In genomic region chrV:10578938-10579337, ce11 we compare ENCODE assay signal across 4 worm cellular contexts.
TF ChIP-seq lines count a peak whose summit lies in the region.

Gene erh-1, minus strand, starts transcription at chrV:10579141.
Gene lpd-9, plus strand, starts transcription at chrV:10579305.

TF ChIP-seq in whole organism, L2 larva, 48 proteins besides CTCF, POLR2A, EP300 and RAD21 (continues in another document):
- TF ChIP-seq nhr-77 (tag; optimal IDR thresholded peaks at IDR 0.05; lab: Kevin White, UChicago) = no peak
- TF ChIP-seq aly-2 (tag; optimal IDR thresholded peaks at IDR 0.05; lab: Kevin White, UChicago) = no peak
- peak; percentile 61 for TF ChIP-seq nhr-21 (tag; optimal IDR thresholded peaks at IDR 0.05; lab: Kevin White, UChicago)
- peak; percentile 2 for TF ChIP-seq R02D3.7 (tag; optimal IDR thresholded peaks at IDR 0.05; lab: Kevin White, UChicago)
- peak; percentile 79 for TF ChIP-seq F13H6.1 (tag; optimal IDR thresholded peaks at IDR 0.05; lab: Kevin White, UChicago)
- TF ChIP-seq ztf-1 (GFP tag; conservative IDR thresholded peaks at IDR 0.05; lab: Robert Waterston, UW) = no peak
- TF ChIP-seq nhr-10 (tag; optimal IDR thresholded peaks at IDR 0.05; lab: Kevin White, UChicago) = peak; percentile 25
- TF ChIP-seq blmp-1 (tag; optimal IDR thresholded peaks at IDR 0.05; lab: Kevin White, UChicago; ENCODE audit: insufficient read depth) = peak; percentile 17
- TF ChIP-seq Y55F3AM.14 (GFP tag; optimal IDR thresholded peaks at IDR 0.05; lab: Kevin White, UChicago) = no peak
- peak; percentile 65 for TF ChIP-seq sma-3 (GFP tag; optimal IDR thresholded peaks at IDR 0.05; lab: Kevin White, UChicago)
- TF ChIP-seq nhr-6 (tag; optimal IDR thresholded peaks at IDR 0.05; lab: Kevin White, UChicago) = no peak
- TF ChIP-seq unc-39 (tag; optimal IDR thresholded peaks at IDR 0.05; lab: Kevin White, UChicago) = no peak
- TF ChIP-seq nhr-23 (tag; optimal IDR thresholded peaks at IDR 0.05; lab: Kevin White, UChicago) = no peak
- TF ChIP-seq lin-13 (GFP tag; optimal IDR thresholded peaks at IDR 0.05; lab: Kevin White, UChicago) = peak; percentile 50
- no peak for TF ChIP-seq dmd-4 (tag; optimal IDR thresholded peaks at IDR 0.05; lab: Kevin White, UChicago)
- TF ChIP-seq sem-4 (tag; optimal IDR thresholded peaks at IDR 0.05; lab: Kevin White, UChicago) = peak; percentile 25
- TF ChIP-seq snpc-4 (tag; optimal IDR thresholded peaks at IDR 0.05; lab: Kevin White, UChicago) = peak; percentile 49
- peak; percentile 59 for TF ChIP-seq crh-2 (tag; optimal IDR thresholded peaks at IDR 0.05; lab: Kevin White, UChicago)
- peak; percentile 85 for TF ChIP-seq gmeb-1 (tag; optimal IDR thresholded peaks at IDR 0.05; lab: Kevin White, UChicago)
- TF ChIP-seq lin-11 (tag; optimal IDR thresholded peaks at IDR 0.05; lab: Kevin White, UChicago) = peak; percentile 56
- TF ChIP-seq egl-27 (tag; optimal IDR thresholded peaks at IDR 0.05; lab: Kevin White, UChicago) = peak; percentile 79
- TF ChIP-seq unc-55 (GFP tag; optimal IDR thresholded peaks at IDR 0.05; lab: Kevin White, UChicago) = peak; percentile 89

TF ChIP-seq in whole organism, L4 larva, 104 proteins besides CTCF, POLR2A, EP300 and RAD21 (continues in another document):
- TF ChIP-seq dmd-6 (GFP tag; IDR thresholded peaks at IDR 0.05; lab: Robert Waterston, UW) = peak; percentile 73
- peak; percentile 66 for TF ChIP-seq nhr-48 (tag; optimal IDR thresholded peaks at IDR 0.05; lab: Kevin White, UChicago)
- peak; percentile 28; the same call in 1 of the 2 replicates for TF ChIP-seq ctbp-1 (GFP tag; IDR thresholded peaks at IDR 0.05; lab: Robert Waterston, UW)
- peak; percentile 66 for TF ChIP-seq duxl-1 (tag; optimal IDR thresholded peaks at IDR 0.05; lab: Kevin White, UChicago; ENCODE audit: poor library complexity)
- TF ChIP-seq unc-130 (GFP tag; optimal IDR thresholded peaks at IDR 0.05; lab: Kevin White, UChicago) = peak; percentile 19
- no peak for TF ChIP-seq madf-9 (GFP tag; conservative IDR thresholded peaks at IDR 0.05; lab: Robert Waterston, UW)
- TF ChIP-seq zfp-2 (tag; optimal IDR thresholded peaks at IDR 0.05; lab: Kevin White, UChicago) = peak; percentile 20
- TF ChIP-seq mes-2 (tag; optimal IDR thresholded peaks at IDR 0.05; lab: Kevin White, UChicago; ENCODE audit: poor library complexity, severe bottlenecking) = peak; percentile 85
- peak; percentile 74 for TF ChIP-seq T20F7.1 (GFP tag; optimal IDR thresholded peaks at IDR 0.05; lab: Kevin White, UChicago)
- peak; percentile 69 for TF ChIP-seq dve-1 (tag; optimal IDR thresholded peaks at IDR 0.05; lab: Kevin White, UChicago; ENCODE audit: insufficient read depth)
- TF ChIP-seq mxl-3 (GFP tag; optimal IDR thresholded peaks at IDR 0.05; lab: Kevin White, UChicago) = peak; percentile 26
- no peak for TF ChIP-seq ceh-32 (tag; optimal IDR thresholded peaks at IDR 0.05; lab: Kevin White, UChicago; ENCODE audit: poor library complexity)
- peak; percentile 52 for TF ChIP-seq spr-1 (tag; optimal IDR thresholded peaks at IDR 0.05; lab: Kevin White, UChicago)
- no peak for TF ChIP-seq nhr-76 (tag; optimal IDR thresholded peaks at IDR 0.05; lab: Kevin White, UChicago)
- TF ChIP-seq hlh-30 (tag; optimal IDR thresholded peaks at IDR 0.05; lab: Kevin White, UChicago; ENCODE audit: insufficient read depth) = peak; percentile 62
- no peak for TF ChIP-seq hif-1 (tag; optimal IDR thresholded peaks at IDR 0.05; lab: Kevin White, UChicago)
- TF ChIP-seq T26A8.4 (GFP tag; IDR thresholded peaks at IDR 0.05; lab: Robert Waterston, UW) = peak; percentile 82; the same call in 1 of the 2 replicates
- TF ChIP-seq tra-1 (GFP tag; IDR thresholded peaks at IDR 0.05; lab: Robert Waterston, UW) = peak; percentile 42; the same call in 1 of the 2 replicates
- peak; percentile 38 for TF ChIP-seq ztf-7 (tag; optimal IDR thresholded peaks at IDR 0.05; lab: Kevin White, UChicago)
- peak; percentile 76; the same call in 1 of the 2 replicates for TF ChIP-seq hmg-1.1 (GFP tag; IDR thresholded peaks at IDR 0.05; lab: Robert Waterston, UW)
- no peak for TF ChIP-seq lin-29 (GFP tag; IDR thresholded peaks at IDR 0.05; lab: Robert Waterston, UW)
- TF ChIP-seq vab-7 (GFP tag; IDR thresholded peaks at IDR 0.05; lab: Robert Waterston, UW) = no peak

TF ChIP-seq in whole organism, late embryonic, 69 proteins besides CTCF, POLR2A, EP300 and RAD21:
- no peak for TF ChIP-seq pha-2 (tag; optimal IDR thresholded peaks at IDR 0.05; lab: Kevin White, UChicago)
- TF ChIP-seq ceh-14 (tag; optimal IDR thresholded peaks at IDR 0.05; lab: Kevin White, UChicago) = peak; percentile 43
- TF ChIP-seq ref-2 (tag; optimal IDR thresholded peaks at IDR 0.05; lab: Kevin White, UChicago) = peak; percentile 25
- no peak for TF ChIP-seq lim-6 (tag; optimal IDR thresholded peaks at IDR 0.05; lab: Kevin White, UChicago)
- peak; percentile 68 for TF ChIP-seq elt-2 (tag; optimal IDR thresholded peaks at IDR 0.05; lab: Kevin White, UChicago)
- peak; percentile 8 for TF ChIP-seq zip-5 (tag; optimal IDR thresholded peaks at IDR 0.05; lab: Kevin White, UChicago)
- peak; percentile 26 for TF ChIP-seq che-1 (tag; optimal IDR thresholded peaks at IDR 0.05; lab: Kevin White, UChicago)
- TF ChIP-seq pax-1 (tag; optimal IDR thresholded peaks at IDR 0.05; lab: Kevin White, UChicago) = peak; percentile 12
- TF ChIP-seq unc-42 (tag; optimal IDR thresholded peaks at IDR 0.05; lab: Kevin White, UChicago) = peak; percentile 15
- peak; percentile 23 for TF ChIP-seq unc-86 (tag; optimal IDR thresholded peaks at IDR 0.05; lab: Kevin White, UChicago)
- no peak for TF ChIP-seq eyg-1 (tag; optimal IDR thresholded peaks at IDR 0.05; lab: Kevin White, UChicago)
- TF ChIP-seq ceh-18 (tag; optimal IDR thresholded peaks at IDR 0.05; lab: Kevin White, UChicago) = peak; percentile 20
- TF ChIP-seq Y22D7AL.16 (tag; optimal IDR thresholded peaks at IDR 0.05; lab: Kevin White, UChicago) = peak; percentile 11
- no peak for TF ChIP-seq hlh-8 (tag; optimal IDR thresholded peaks at IDR 0.05; lab: Kevin White, UChicago)
- peak; percentile 37 for TF ChIP-seq ceh-2 (tag; optimal IDR thresholded peaks at IDR 0.05; lab: Kevin White, UChicago)
- peak; percentile 44 for TF ChIP-seq nfya-1 (tag; optimal IDR thresholded peaks at IDR 0.05; lab: Kevin White, UChicago)
- peak; percentile 29 for TF ChIP-seq ztf-16 (tag; optimal IDR thresholded peaks at IDR 0.05; lab: Kevin White, UChicago)

TF ChIP-seq in whole organism, mixed stage, embryonic, 35 proteins besides CTCF, POLR2A, EP300 and RAD21:
- TF ChIP-seq ces-1 (GFP tag; optimal IDR thresholded peaks at IDR 0.05; lab: Kevin White, UChicago) (peak; percentile 22), lin-13 (tag; optimal IDR thresholded peaks at IDR 0.05; lab: Kevin White, UChicago) (peak; percentile 46), unc-62 (GFP tag; optimal IDR thresholded peaks at IDR 0.05; lab: Kevin White, UChicago) (no peak), mep-1 (tag; optimal IDR thresholded peaks at IDR 0.05; lab: Kevin White, UChicago) (peak; percentile 73), cnd-1 (tag; optimal IDR thresholded peaks at IDR 0.05; lab: Kevin White, UChicago) (peak; percentile 23), hlh-1 (tag; optimal IDR thresholded peaks at IDR 0.05; lab: Kevin White, UChicago) (no peak), pha-4 (tag; optimal IDR thresholded peaks at IDR 0.05; lab: Kevin White, UChicago) (peak; percentile 79), ztf-11 (tag; optimal IDR thresholded peaks at IDR 0.05; lab: Kevin White, UChicago) (no peak), lsy-2 (tag; optimal IDR thresholded peaks at IDR 0.05; lab: Kevin White, UChicago) (peak; percentile 66)
TF ChIP-seq in whole organism, mixed stage, embryonic: peak in this region for 6.
